Fruit fly (Drosophila melanogaster): ENCODE measurements around the gene srp.

Gene srp

dm6 chr3R:15972298-15972978 is 13.5 kb upstream of the srp start, which contains the start of gene mor:
Gene mor (minus strand): TSS chr3R:15972913.
- TF ChIP-seq CG34367 (tag; optimal IDR thresholded peaks at IDR 0.05) (no peak), gl (tag; optimal IDR thresholded peaks at IDR 0.05) (no peak), CG32121 (GFP tag; IDR thresholded peaks at IDR 0.05) (no peak), CG8301 (tag; optimal IDR thresholded peaks at IDR 0.05) (no peak), CG13204 (GFP tag; optimal IDR thresholded peaks at IDR 0.05) (no peak), Ets98B (GFP tag; IDR thresholded peaks at IDR 0.05) (no peak), CG4496 (GFP tag; IDR thresholded peaks at IDR 0.05) (no peak), CG14655 (GFP tag; optimal IDR thresholded peaks at IDR 0.05) (no peak), D1 (tag; optimal IDR thresholded peaks at IDR 0.05) (no peak), CG8159 (tag; optimal IDR thresholded peaks at IDR 0.05) (no peak), CG9948 (tag; optimal IDR thresholded peaks at IDR 0.05) (no peak), EcR (GFP tag; optimal IDR thresholded peaks at IDR 0.05) (no peak), CG17806 (tag; optimal IDR thresholded peaks at IDR 0.05) (no peak), Pif1B (GFP tag; optimal IDR thresholded peaks at IDR 0.05) (no peak), CG10348 (GFP tag; IDR thresholded peaks at IDR 0.05) (no peak), CG12605 (GFP tag; IDR thresholded peaks at IDR 0.05) (no peak), rn (GFP tag; IDR thresholded peaks at IDR 0.05) (no peak), CG15710 (tag; optimal IDR thresholded peaks at IDR 0.05) (no peak), Snoo (tag; optimal IDR thresholded peaks at IDR 0.05) (no peak)

- peak; percentile 7 for TF ChIP-seq CG17806 (tag; optimal IDR thresholded peaks at IDR 0.05)
- TF ChIP-seq CG9948 (tag; optimal IDR thresholded peaks at IDR 0.05): peak; percentile 43
- peak; percentile 29 for TF ChIP-seq CG15710 (tag; optimal IDR thresholded peaks at IDR 0.05)
- no peak for TF ChIP-seq rn (GFP tag; IDR thresholded peaks at IDR 0.05)
- no peak for TF ChIP-seq CG14655 (GFP tag; optimal IDR thresholded peaks at IDR 0.05)
- no peak for TF ChIP-seq CG4496 (GFP tag; IDR thresholded peaks at IDR 0.05)
- TF ChIP-seq CG8301 (tag; optimal IDR thresholded peaks at IDR 0.05): peak; percentile 29
- TF ChIP-seq CG8159 (tag; optimal IDR thresholded peaks at IDR 0.05): peak; percentile 49
- TF ChIP-seq Ets98B (GFP tag; IDR thresholded peaks at IDR 0.05): no peak
Measured at dm6 chr3R:15972979-15973486, 12.9 kb upstream of the srp start, which contains the start of gene Hel89B. Gene Hel89B (plus strand): TSS chr3R:15973298.

dm6 chr3R:15973488-15973975 is 12.4 kb upstream of the srp start:
- no peak for TF ChIP-seq EcR (GFP tag; optimal IDR thresholded peaks at IDR 0.05)
- TF ChIP-seq rn (GFP tag; IDR thresholded peaks at IDR 0.05): no peak
- no peak for TF ChIP-seq Pif1B (GFP tag; optimal IDR thresholded peaks at IDR 0.05)
- no peak for TF ChIP-seq CG10348 (GFP tag; IDR thresholded peaks at IDR 0.05)
- peak; percentile 24 for TF ChIP-seq CG14655 (GFP tag; optimal IDR thresholded peaks at IDR 0.05)
- no peak for TF ChIP-seq CG17806 (tag; optimal IDR thresholded peaks at IDR 0.05)
- TF ChIP-seq CG4496 (GFP tag; IDR thresholded peaks at IDR 0.05): no peak
- TF ChIP-seq CG34367 (tag; optimal IDR thresholded peaks at IDR 0.05): no peak
- TF ChIP-seq CG12605 (GFP tag; IDR thresholded peaks at IDR 0.05): no peak

- TF ChIP-seq rn (GFP tag; IDR thresholded peaks at IDR 0.05): no peak
- TF ChIP-seq CG10348 (GFP tag; IDR thresholded peaks at IDR 0.05): no peak
- TF ChIP-seq CG8301 (tag; optimal IDR thresholded peaks at IDR 0.05): peak; percentile 87
- peak; percentile 86 for TF ChIP-seq Pif1A (GFP tag; optimal IDR thresholded peaks at IDR 0.05)
- peak; percentile 76 for TF ChIP-seq CG15710 (tag; optimal IDR thresholded peaks at IDR 0.05)
- TF ChIP-seq CG32121 (GFP tag; IDR thresholded peaks at IDR 0.05): no peak
- TF ChIP-seq EcR (GFP tag; optimal IDR thresholded peaks at IDR 0.05): no peak
- peak; percentile 75 for TF ChIP-seq Pif1B (GFP tag; optimal IDR thresholded peaks at IDR 0.05)
- TF ChIP-seq CG13204 (GFP tag; optimal IDR thresholded peaks at IDR 0.05): peak; percentile 64
- TF ChIP-seq CG4496 (GFP tag; IDR thresholded peaks at IDR 0.05): no peak
- no peak for TF ChIP-seq fd96Ca (GFP tag; IDR thresholded peaks at IDR 0.05)
- peak; percentile 71 for TF ChIP-seq Snoo (tag; optimal IDR thresholded peaks at IDR 0.05)
- peak; percentile 74 for TF ChIP-seq CG17806 (tag; optimal IDR thresholded peaks at IDR 0.05)
- TF ChIP-seq CG8159 (tag; optimal IDR thresholded peaks at IDR 0.05): no peak
- TF ChIP-seq gl (tag; optimal IDR thresholded peaks at IDR 0.05): peak; percentile 37
- TF ChIP-seq Ets98B (GFP tag; IDR thresholded peaks at IDR 0.05): no peak
- no peak for TF ChIP-seq D1 (tag; optimal IDR thresholded peaks at IDR 0.05)
- TF ChIP-seq CG34367 (tag; optimal IDR thresholded peaks at IDR 0.05): peak; percentile 68
- peak; percentile 79 for TF ChIP-seq CG9948 (tag; optimal IDR thresholded peaks at IDR 0.05)
- TF ChIP-seq CG12605 (GFP tag; IDR thresholded peaks at IDR 0.05): no peak
- peak; percentile 83 for TF ChIP-seq CG14655 (GFP tag; optimal IDR thresholded peaks at IDR 0.05)
Measured at dm6 chr3R:15974235-15974634, 11.7 kb upstream of the srp start.

- TF ChIP-seq CG13204 (GFP tag; optimal IDR thresholded peaks at IDR 0.05) (no peak), fd96Ca (GFP tag; IDR thresholded peaks at IDR 0.05) (no peak)
Measured at dm6 chr3R:15975170-15975569, 10.8 kb upstream of the srp start.

dm6 chr3R:15983541-15984229 is 2.3 kb upstream of the srp start:
- TF ChIP-seq rn (GFP tag; IDR thresholded peaks at IDR 0.05): no peak
- TF ChIP-seq EcR (GFP tag; optimal IDR thresholded peaks at IDR 0.05): no peak
- TF ChIP-seq CG13204 (GFP tag; optimal IDR thresholded peaks at IDR 0.05): no peak
- no peak for TF ChIP-seq CG12605 (GFP tag; IDR thresholded peaks at IDR 0.05)
- no peak for TF ChIP-seq CG4496 (GFP tag; IDR thresholded peaks at IDR 0.05)
- no peak for TF ChIP-seq Pif1A (GFP tag; optimal IDR thresholded peaks at IDR 0.05)
- no peak for TF ChIP-seq fd96Ca (GFP tag; IDR thresholded peaks at IDR 0.05)
- TF ChIP-seq CG32121 (GFP tag; IDR thresholded peaks at IDR 0.05): no peak
- no peak for TF ChIP-seq CG10348 (GFP tag; IDR thresholded peaks at IDR 0.05)
- no peak for TF ChIP-seq CG14655 (GFP tag; optimal IDR thresholded peaks at IDR 0.05)
- TF ChIP-seq CG17806 (tag; optimal IDR thresholded peaks at IDR 0.05): no peak
